Worm (Caenorhabditis elegans): ENCODE data around the gene F14F8.9.

- TF ChIP-seq nhr-77 (tag; optimal IDR thresholded peaks at IDR 0.05) (no peak), nhr-25 (tag; optimal IDR thresholded peaks at IDR 0.05) (no peak), ztf-11 (tag; optimal IDR thresholded peaks at IDR 0.05) (no peak), ceh-9 (tag; optimal IDR thresholded peaks at IDR 0.05) (no peak), ama-1 (optimal IDR thresholded peaks at IDR 0.05) (no peak), ceh-82 (tag; optimal IDR thresholded peaks at IDR 0.05) (no peak), nhr-12 (tag; optimal IDR thresholded peaks at IDR 0.05) (no peak), pqm-1 (tag; optimal IDR thresholded peaks at IDR 0.05) (no peak), elt-1 (tag; optimal IDR thresholded peaks at IDR 0.05) (no peak), nhr-11 (tag; optimal IDR thresholded peaks at IDR 0.05) (no peak), unc-39 (tag; optimal IDR thresholded peaks at IDR 0.05) (no peak), nhr-237 (tag; optimal IDR thresholded peaks at IDR 0.05) (no peak), elt-2 (tag; optimal IDR thresholded peaks at IDR 0.05) (no peak)
Measured at ce11 chrV:16647093-16647492, 21.3 kb downstream of the F14F8.9 start, which contains the start of gene W06G6.10.

All from whole organism, L3 larva.